Worm (Caenorhabditis elegans): Measurements from ENCODE around the gene R09F10.5.
"Not testable (repeated sequence)": the region's sequence is repeated elsewhere in the genome, so short reads cannot be mapped to it uniquely, and the experiment has no call there.

The R09F10.5 gene

DNA sequence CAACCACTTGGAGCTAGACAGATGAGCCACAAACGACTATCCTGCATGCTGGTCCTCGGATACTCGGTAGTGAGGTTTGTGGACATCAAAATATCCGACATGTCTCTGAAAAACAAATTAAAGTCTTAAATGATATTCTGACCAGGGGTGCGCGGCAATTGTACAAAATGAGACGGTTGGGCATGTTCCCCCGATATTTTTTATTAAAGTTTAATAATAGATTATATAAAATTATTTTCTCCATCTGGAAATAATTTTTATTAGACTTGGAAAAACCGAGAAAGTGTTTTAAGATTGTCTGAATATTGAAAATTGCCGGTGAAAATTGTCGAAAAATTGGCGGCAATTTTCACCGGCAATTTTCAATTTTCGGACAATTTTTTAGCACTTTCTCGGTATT is 20.3 kb upstream of the R09F10.5 start, which contains the start of gene F55E10.4:
F55E10.4 (minus strand) TSS at position 101 of the 400 bp plus-strand sequence.
- TF ChIP-seq lir-3 (tag; optimal IDR thresholded peaks at IDR 0.05; ENCODE audit: poor library complexity) = no peak
- no peak for TF ChIP-seq zag-1 (tag; optimal IDR thresholded peaks at IDR 0.05)
- no peak for TF ChIP-seq ces-1 (GFP tag; optimal IDR thresholded peaks at IDR 0.05)
- TF ChIP-seq blmp-1 (tag; optimal IDR thresholded peaks at IDR 0.05) = no peak
- no peak for TF ChIP-seq pag-3 (tag; optimal IDR thresholded peaks at IDR 0.05; ENCODE audit: borderline replicate concordance, insufficient read depth)
- no peak for TF ChIP-seq tbx-2 (tag; optimal IDR thresholded peaks at IDR 0.05)

DNA sequence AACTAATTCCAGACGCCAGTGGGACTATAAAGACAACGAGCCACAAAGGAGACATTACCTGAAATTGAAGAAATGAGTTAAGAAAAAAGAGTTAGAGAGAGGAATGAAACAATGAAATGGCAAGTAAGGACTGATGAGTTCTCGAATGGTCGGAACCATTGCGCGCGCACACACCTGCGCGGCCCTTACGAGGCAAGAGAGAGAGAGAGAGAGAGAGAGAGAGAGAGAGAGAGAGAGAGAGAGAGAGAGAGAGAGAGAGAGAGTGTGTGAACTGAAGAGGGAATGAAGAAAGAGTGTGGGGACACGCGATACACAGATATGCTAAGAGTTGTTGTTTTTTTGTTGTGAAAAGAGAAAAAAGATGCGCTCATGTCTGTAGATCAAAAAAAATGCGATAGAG is 18.9 kb upstream of the R09F10.5 start, which contains the start of gene R09F10.8:
R09F10.8 (minus strand) TSS at position 58 of the 400 bp plus-strand sequence.
- no peak for TF ChIP-seq aly-2 (tag; optimal IDR thresholded peaks at IDR 0.05)
- no peak for TF ChIP-seq C16A3.4 (tag; optimal IDR thresholded peaks at IDR 0.05)
- TF ChIP-seq nhr-28 (tag; optimal IDR thresholded peaks at IDR 0.05) = no peak
- no peak for TF ChIP-seq nhr-237 (tag; optimal IDR thresholded peaks at IDR 0.05)
- TF ChIP-seq alr-1 (tag; optimal IDR thresholded peaks at IDR 0.05; ENCODE audit: borderline replicate concordance) = no peak
- no peak for TF ChIP-seq zip-4 (GFP tag; optimal IDR thresholded peaks at IDR 0.05)
- TF ChIP-seq xbp-1 (tag; optimal IDR thresholded peaks at IDR 0.05) = no peak
- TF ChIP-seq ceh-88 (GFP tag; IDR thresholded peaks at IDR 0.05) = no peak
- TF ChIP-seq swsn-7 (tag; optimal IDR thresholded peaks at IDR 0.05) = no peak
- TF ChIP-seq dsc-1 (tag; optimal IDR thresholded peaks at IDR 0.05) = no peak
- no peak for TF ChIP-seq efl-1 (optimal IDR thresholded peaks at IDR 0.05)
- TF ChIP-seq efl-1 (GFP tag; optimal IDR thresholded peaks at IDR 0.05 in 1 of 2) = no peak

ce11 chrX:8323371-8323770 is 15.9 kb upstream of the R09F10.5 start, which contains the start of gene R09F10.1:
Gene R09F10.1 (plus strand): TSS chrX:8323592.
- TF ChIP-seq ces-1 (GFP tag; optimal IDR thresholded peaks at IDR 0.05) = no peak
- TF ChIP-seq xbp-1 (tag; optimal IDR thresholded peaks at IDR 0.05) = no peak
- no peak for TF ChIP-seq nhr-84 (tag; optimal IDR thresholded peaks at IDR 0.05)
- no peak for TF ChIP-seq unc-130 (tag; optimal IDR thresholded peaks at IDR 0.05)
- TF ChIP-seq nhr-77 (tag; optimal IDR thresholded peaks at IDR 0.05) = no peak
- TF ChIP-seq fkh-10 (GFP tag; optimal IDR thresholded peaks at IDR 0.05) = no peak
- TF ChIP-seq elt-2 (tag; optimal IDR thresholded peaks at IDR 0.05) = peak; percentile 58
- TF ChIP-seq aha-1 (tag; optimal IDR thresholded peaks at IDR 0.05) = no peak
- no peak for TF ChIP-seq nhr-47 (tag; optimal IDR thresholded peaks at IDR 0.05)
- TF ChIP-seq skn-1 (tag; optimal IDR thresholded peaks at IDR 0.05) = no peak
- no peak for TF ChIP-seq efl-1 (optimal IDR thresholded peaks at IDR 0.05)
- TF ChIP-seq efl-1 (GFP tag; optimal IDR thresholded peaks at IDR 0.05 in 1 of 2) = peak in 1 of 2 experiments; percentile 7
- no peak for TF ChIP-seq ztf-11 (tag; optimal IDR thresholded peaks at IDR 0.05)

- not testable (repeated sequence) for TF ChIP-seq ets-5 (GFP tag; IDR thresholded peaks at IDR 0.05); unc-98 (GFP tag; IDR thresholded peaks at IDR 0.05); nhr-47 (tag; optimal IDR thresholded peaks at IDR 0.05)
Observed at ce11 chrX:8321811-8322210, 14.3 kb upstream of the R09F10.5 start, which contains the start of gene abu-9. Gene abu-9 (plus strand): TSS chrX:8322111.

DNA sequence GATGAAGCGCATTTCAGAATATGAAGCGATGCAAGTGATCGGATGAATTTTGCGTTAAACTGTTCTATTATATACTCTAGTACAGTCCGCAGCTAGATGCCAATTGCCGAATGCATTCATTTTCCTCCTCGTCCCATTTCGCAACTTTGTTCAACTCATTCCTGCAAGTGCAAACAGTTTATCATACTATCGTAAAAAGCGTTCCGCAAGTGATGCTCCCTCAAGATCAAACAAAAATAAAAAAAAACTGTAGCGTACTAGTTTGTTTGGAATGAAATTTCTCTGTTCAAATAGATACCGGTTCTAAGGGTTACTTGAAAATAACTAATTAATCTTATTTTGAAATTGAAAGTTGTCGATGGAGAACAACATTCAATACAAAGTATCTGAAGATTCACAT is 13.4 kb upstream of the R09F10.5 start, which contains the start of gene pqn-57:
pqn-57 (minus strand) TSS at position 101 of the 400 bp plus-strand sequence.
- TF ChIP-seq unc-130 (tag; optimal IDR thresholded peaks at IDR 0.05) (no peak), nhr-85 (tag) (no peak), ztf-4 (tag; optimal IDR thresholded peaks at IDR 0.05) (no peak), ceh-90 (tag; optimal IDR thresholded peaks at IDR 0.05) (no peak), nhr-28 (tag; optimal IDR thresholded peaks at IDR 0.05) (no peak), nhr-47 (tag; optimal IDR thresholded peaks at IDR 0.05) (no peak), nhr-11 (tag; optimal IDR thresholded peaks at IDR 0.05) (no peak), zip-4 (GFP tag; optimal IDR thresholded peaks at IDR 0.05) (no peak), irx-1 (tag; optimal IDR thresholded peaks at IDR 0.05) (no peak), ztf-11 (tag; optimal IDR thresholded peaks at IDR 0.05) (no peak), ama-1 (optimal IDR thresholded peaks at IDR 0.05) (no peak), fos-1 (tag; optimal IDR thresholded peaks at IDR 0.05) (no peak), sox-4 (tag; optimal IDR thresholded peaks at IDR 0.05) (no peak), ces-1 (GFP tag; optimal IDR thresholded peaks at IDR 0.05) (no peak), fkh-4 (tag; optimal IDR thresholded peaks at IDR 0.05; ENCODE audit: borderline replicate concordance) (no peak), pax-3 (tag; optimal IDR thresholded peaks at IDR 0.05) (no peak), efl-1 (optimal IDR thresholded peaks at IDR 0.05) (no peak), efl-1 (GFP tag; optimal IDR thresholded peaks at IDR 0.05 in 1 of 2) (no peak), nhr-71 (tag; optimal IDR thresholded peaks at IDR 0.05) (no peak)
